Worm (Caenorhabditis elegans) whole organism, young adult: ENCODE results near the gene pycr-4.

Experiments used
- B0035.1 ChIP-seq: sonication (generic microtip); optimal IDR thresholded peaks from 2 replicates; lab custom pipeline; 2016; ENCODE audit warnings: missing genetic modification characterization, mild to moderate bottlenecking, missing compliant biosample characterization, missing genotype, missing genetic modification reagents
- B0261.1 ChIP-seq: sonication (generic microtip); optimal IDR thresholded peaks from 2 replicates; lab custom pipeline; 2016; ENCODE audit warnings: mild to moderate bottlenecking, missing genetic modification characterization, moderate library complexity, missing compliant biosample characterization
- C06A6.2 ChIP-seq: fragments of 200-800 bp; sonication (Bioruptor generic); conservative IDR thresholded peaks from 2 replicates; pipeline ENCODE4 v1.3.6; 2022; ENCODE audit warnings: missing genetic modification characterization, missing compliant biosample characterization
- C17E4.6 ChIP-seq: fragments of 200-800 bp; sonication (Bioruptor generic); IDR thresholded peaks from 2 replicates; pipeline ENCODE4 v1.3.6; 2022; ENCODE audit warnings: missing genetic modification reagents, missing genetic modification characterization, missing compliant biosample characterization
- D2030.7 ChIP-seq: fragments of 200-800 bp; sonication (Bioruptor generic); IDR thresholded peaks from 2 replicates; pipeline ENCODE4 v1.3.6; 2022; ENCODE audit warnings: missing genetic modification reagents, missing genetic modification characterization, missing compliant biosample characterization
- F22D6.2 ChIP-seq: sonication (generic microtip); optimal IDR thresholded peaks from 2 replicates; lab custom pipeline; 2016; ENCODE audit warnings: mild to moderate bottlenecking, missing genetic modification characterization, missing compliant biosample characterization
- F23B12.7 ChIP-seq: sonication (generic microtip); optimal IDR thresholded peaks from 2 replicates; lab custom pipeline; 2017; ENCODE audit warnings: missing genetic modification characterization, mild to moderate bottlenecking, missing compliant biosample characterization, antibody characterized with exemption, moderate library complexity; ENCODE audit not compliant: insufficient read depth
- F37B4.10 ChIP-seq: fragments of 200-800 bp; sonication (Bioruptor generic); IDR thresholded peaks from 2 replicates; pipeline ENCODE4 v1.3.6; 2022; ENCODE audit warnings: missing genetic modification characterization, missing compliant biosample characterization
- F49E8.2 ChIP-seq: sonication (generic microtip); optimal IDR thresholded peaks from 3 replicates; lab custom pipeline; 2017; ENCODE audit warnings: missing genetic modification characterization, mild to moderate bottlenecking, missing compliant biosample characterization, antibody characterized with exemption, moderate library complexity; ENCODE audit not compliant: insufficient read depth
- K12H6.12 ChIP-seq: fragments of 200-800 bp; sonication (Bioruptor generic); optimal IDR thresholded peaks from 2 replicates; lab custom pipeline; 2018; ENCODE audit warnings: mild to moderate bottlenecking, missing genetic modification characterization, missing compliant biosample characterization
- Y53G8AR.9 ChIP-seq: fragments of 200-800 bp; sonication (Bioruptor generic); conservative IDR thresholded peaks from 2 replicates; pipeline ENCODE4 v1.3.6; 2022; ENCODE audit warnings: missing genetic modification reagents, missing genetic modification characterization, missing compliant biosample characterization
- Y56A3A.18 ChIP-seq: fragments of 200-800 bp; sonication (Bioruptor generic); IDR thresholded peaks from 2 replicates; pipeline ENCODE4 v1.3.6; 2022; ENCODE audit warnings: missing genetic modification reagents, missing genetic modification characterization, missing compliant biosample characterization
- Y95B8A.8 ChIP-seq: fragments of 200-800 bp; sonication (Bioruptor generic); IDR thresholded peaks from 2 replicates; pipeline ENCODE4 v1.3.6; 2022; ENCODE audit warnings: missing genetic modification reagents, missing genetic modification characterization, missing compliant biosample characterization
- bed-2 ChIP-seq: fragments of 200-800 bp; sonication (Bioruptor generic); IDR thresholded peaks from 2 replicates; pipeline ENCODE4 v1.3.6; 2022; ENCODE audit warnings: missing genetic modification reagents, missing genetic modification characterization, missing compliant biosample characterization
- ccch-3 ChIP-seq: fragments of 200-800 bp; sonication (Bioruptor generic); optimal IDR thresholded peaks from 2 replicates; lab custom pipeline; 2018; ENCODE audit warnings: mild to moderate bottlenecking, missing genetic modification characterization, missing compliant biosample characterization
- ceh-40 ChIP-seq: fragments of 200-800 bp; sonication (Bioruptor generic); IDR thresholded peaks from 2 replicates; pipeline ENCODE4 v1.3.6; 2022; ENCODE audit warnings: missing genetic modification characterization, missing compliant biosample characterization
- dpff-1 ChIP-seq: sonication (generic microtip); optimal IDR thresholded peaks from 2 replicates; lab custom pipeline; 2017; ENCODE audit warnings: mild to moderate bottlenecking, missing genetic modification characterization, missing compliant biosample characterization
- fkh-3 ChIP-seq: sonication (generic microtip); optimal IDR thresholded peaks from 2 replicates; lab custom pipeline; 2016; ENCODE audit warnings: mild to moderate bottlenecking, missing genetic modification characterization, missing compliant biosample characterization
- gei-17 ChIP-seq: fragments of 200-800 bp; sonication (Bioruptor generic); optimal IDR thresholded peaks from 2 replicates; lab custom pipeline; 2018; ENCODE audit warnings: mild to moderate bottlenecking, missing genetic modification characterization, missing compliant biosample characterization
- hlh-12 ChIP-seq: sonication (generic microtip); optimal IDR thresholded peaks from 2 replicates; lab custom pipeline; 2016; ENCODE audit warnings: missing genetic modification characterization, missing compliant biosample characterization
- hmg-20 ChIP-seq: fragments of 200-800 bp; sonication (Bioruptor generic); IDR thresholded peaks from 2 replicates; pipeline ENCODE4 v1.3.6; 2022; ENCODE audit warnings: missing genetic modification reagents, missing genetic modification characterization, missing compliant biosample characterization
- lag-1 ChIP-seq: fragments of 200-800 bp; sonication (Bioruptor generic); IDR thresholded peaks from 2 replicates; pipeline ENCODE4 v1.3.6; 2022; ENCODE audit warnings: missing genetic modification reagents, missing genetic modification characterization, missing compliant biosample characterization
- lin-35 ChIP-seq, 3 experiments: fragments of 150-350 bp in 2 of 3; sonication (generic microtip) in 1 of 3; optimal IDR thresholded peaks; 2 replicates each; lab custom pipeline; 2014 to 2018; ENCODE audit warnings: missing biosample characterization in 3 of 3, missing genetic modification characterization in 3 of 3, missing genetic modification reagents in 3 of 3
- madf-10 ChIP-seq: sonication (generic microtip); optimal IDR thresholded peaks from 2 replicates; lab custom pipeline; 2016; ENCODE audit warnings: mild to moderate bottlenecking, missing genetic modification characterization, missing compliant biosample characterization
- madf-3 ChIP-seq: fragments of 200-800 bp; sonication (Bioruptor generic); IDR thresholded peaks from 2 replicates; pipeline ENCODE4 v1.3.6; 2022; ENCODE audit warnings: missing genetic modification reagents, missing genetic modification characterization, missing compliant biosample characterization
- mes-4 ChIP-seq: sonication (generic microtip); optimal IDR thresholded peaks from 2 replicates; lab custom pipeline; 2016; ENCODE audit warnings: missing genotype, missing genetic modification characterization, missing compliant biosample characterization
- nhr-80 ChIP-seq: sonication (generic microtip); optimal IDR thresholded peaks from 2 replicates; lab custom pipeline; 2016; ENCODE audit warnings: missing genetic modification characterization, missing compliant biosample characterization
- nhr-90 ChIP-seq: sonication (generic microtip); optimal IDR thresholded peaks from 2 replicates; lab custom pipeline; 2016; ENCODE audit warnings: missing genotype, mild to moderate bottlenecking, missing genetic modification characterization, missing compliant biosample characterization
- pha-4 ChIP-seq: fragments of 150-350 bp; sonication (generic microtip); optimal IDR thresholded peaks from 2 replicates; lab custom pipeline; 2014; ENCODE audit warnings: missing biosample characterization, missing genetic modification reagents, missing genetic modification characterization
- snpc-1.1 ChIP-seq: sonication (generic microtip); optimal IDR thresholded peaks from 2 replicates; lab custom pipeline; 2017; ENCODE audit warnings: missing genetic modification characterization, mild to moderate bottlenecking, missing compliant biosample characterization, antibody characterized with exemption, moderate library complexity, missing genotype, missing genetic modification reagents; ENCODE audit not compliant: insufficient read depth
- snpc-1.3 ChIP-seq: sonication (generic microtip); optimal IDR thresholded peaks from 2 replicates; lab custom pipeline; 2017; ENCODE audit warnings: missing genetic modification characterization, mild to moderate bottlenecking, missing compliant biosample characterization, antibody characterized with exemption, moderate library complexity, missing genotype, missing genetic modification reagents; ENCODE audit not compliant: insufficient read depth
- sptf-2 ChIP-seq: fragments of 200-800 bp; sonication (Bioruptor generic); optimal IDR thresholded peaks from 2 replicates; lab custom pipeline; 2018; ENCODE audit warnings: mild to moderate bottlenecking, missing genetic modification characterization, missing compliant biosample characterization
- ztf-26 ChIP-seq: sonication (generic microtip); optimal IDR thresholded peaks from 2 replicates; lab custom pipeline; 2017; ENCODE audit warnings: missing genetic modification characterization, missing compliant biosample characterization

Gene pycr-4

ce11 chrIV:7460225-7460624, 16.9 kb downstream of the pycr-4 start, which contains the start of gene F13B6.2:
F13B6.2 (minus strand) TSS chrIV:7460325.
- TF ChIP-seq C06A6.2 (GFP tag; lab: Robert Waterston, UW), result no peak
- TF ChIP-seq Y56A3A.18 (GFP tag; lab: Robert Waterston, UW), result no peak
- TF ChIP-seq B0035.1 (tag; lab: Kevin White, UChicago), result no peak
- TF ChIP-seq madf-10, result no peak
- TF ChIP-seq hlh-12 (tag; lab: Kevin White, UChicago), result no peak
- no peak for TF ChIP-seq snpc-1.1 (tag; lab: Kevin White, UChicago)
- no peak for TF ChIP-seq bed-2 (GFP tag; lab: Robert Waterston, UW)
- TF ChIP-seq pha-4 (tag; lab: Kevin White, UChicago), result no peak
- TF ChIP-seq F49E8.2 (tag; lab: Kevin White, UChicago), result no peak
- no peak for TF ChIP-seq mes-4 (tag; lab: Kevin White, UChicago)

ce11 chrIV:7456225-7456624, 20.9 kb downstream of the pycr-4 start, which contains the start of gene F13B6.1:
F13B6.1 (plus strand) TSS chrIV:7456525.
- TF ChIP-seq D2030.7 (no peak), lin-35 (GFP tag; optimal IDR thresholded peaks at IDR 0.05; lab: Kevin White, UChicago) (no peak), K12H6.12 (no peak), F22D6.2 (tag; lab: Kevin White, UChicago) (no peak), gei-17 (GFP tag; lab: Kevin White, UChicago) (no peak), hmg-20 (GFP tag; lab: Robert Waterston, UW) (no peak), nhr-80 (tag; lab: Kevin White, UChicago) (no peak), ccch-3 (GFP tag; lab: Kevin White, UChicago) (no peak), Y95B8A.8 (no peak), C17E4.6 (GFP tag; lab: Robert Waterston, UW) (no peak), Y53G8AR.9 (GFP tag; lab: Robert Waterston, UW) (no peak), sptf-2 (GFP tag; lab: Kevin White, UChicago) (no peak), nhr-90 (no peak), fkh-3 (no peak), ztf-26 (tag; lab: Kevin White, UChicago) (no peak), B0261.1 (tag; lab: Kevin White, UChicago) (no peak), dpff-1 (tag; lab: Kevin White, UChicago) (no peak), madf-3 (no peak), ceh-40 (GFP tag; lab: Robert Waterston, UW) (no peak), F23B12.7 (tag; lab: Kevin White, UChicago) (no peak)

ce11 chrIV:7454890-7455289, 22.2 kb downstream of the pycr-4 start:
- no peak for TF ChIP-seq F37B4.10 (GFP tag; lab: Robert Waterston, UW)

ce11 chrIV:7453661-7454159, 23.4 kb downstream of the pycr-4 start:
- TF ChIP-seq snpc-1.3 (tag; lab: Kevin White, UChicago) (no peak), lag-1 (GFP tag; lab: Robert Waterston, UW) (no peak)
